Fruit fly (Drosophila melanogaster) whole organism, embryonic: ENCODE data around the gene Glut1.

Experiments
- Antp ChIP-seq: fragments of 200-800 bp; sonication (Bioruptor generic); optimal IDR thresholded peaks from 3 replicates; lab custom pipeline; 2016; ENCODE audit warnings: missing biosample characterization, missing genetic modification characterization
- Atf3 ChIP-seq: fragments of 200-800 bp; sonication (Bioruptor generic); optimal IDR thresholded peaks from 3 replicates; lab custom pipeline; 2016; ENCODE audit warnings: missing biosample characterization, missing genetic modification characterization
- C15 ChIP-seq: fragments of 200-800 bp; sonication (Bioruptor generic); IDR thresholded peaks from 3 replicates; pipeline ENCODE4 v1.3.6; 2022; ENCODE audit warnings: missing biosample characterization, missing genetic modification characterization
- CG10274 ChIP-seq: fragments of 200-800 bp; sonication (Bioruptor generic); optimal IDR thresholded peaks from 3 replicates; lab custom pipeline; 2017; ENCODE audit warnings: missing biosample characterization, mild to moderate bottlenecking, missing genetic modification characterization
- CG10462 ChIP-seq: fragments of 200-800 bp; sonication (Bioruptor generic); optimal IDR thresholded peaks from 2 replicates; lab custom pipeline; 2016; ENCODE audit warnings: missing biosample characterization, missing genetic modification characterization
- CG11560 ChIP-seq: fragments of 200-800 bp; sonication (Bioruptor generic); IDR thresholded peaks from 3 replicates; pipeline ENCODE4 v1.3.6; 2022; ENCODE audit warnings: missing biosample characterization, missing genetic modification characterization
- CG11723 ChIP-seq: fragments of 200-800 bp; sonication (Bioruptor generic); optimal IDR thresholded peaks from 2 replicates; lab custom pipeline; 2017; ENCODE audit warnings: missing biosample characterization, mild to moderate bottlenecking, missing genetic modification characterization
- CG12219 ChIP-seq: fragments of 200-800 bp; sonication (Bioruptor generic); optimal IDR thresholded peaks from 3 replicates; lab custom pipeline; 2018; ENCODE audit warnings: missing biosample characterization, mild to moderate bottlenecking, missing genetic modification characterization
- CG13624 ChIP-seq: fragments of 200-800 bp; sonication (Bioruptor generic); optimal IDR thresholded peaks from 2 replicates; lab custom pipeline; 2016; ENCODE audit warnings: missing biosample characterization, missing genetic modification characterization
- CG13775 ChIP-seq: fragments of 200-800 bp; sonication (Bioruptor generic); optimal IDR thresholded peaks from 3 replicates; lab custom pipeline; 2017; ENCODE audit warnings: missing biosample characterization, mild to moderate bottlenecking, missing genetic modification characterization
- CG14050 ChIP-seq: fragments of 200-800 bp; sonication (Bioruptor generic); IDR thresholded peaks from 3 replicates; pipeline ENCODE4 v1.3.6; 2022; ENCODE audit warnings: missing biosample characterization, missing genetic modification characterization
- CG16813 ChIP-seq: fragments of 200-800 bp; sonication (Bioruptor generic); IDR thresholded peaks from 3 replicates; pipeline ENCODE4 v1.3.6; 2022; ENCODE audit warnings: missing biosample characterization, missing genetic modification characterization; ENCODE audit not compliant: partially characterized antibody
- CG17359 ChIP-seq: fragments of 200-800 bp; sonication (Bioruptor generic); optimal IDR thresholded peaks from 3 replicates; lab custom pipeline; 2018; ENCODE audit warnings: missing biosample characterization, mild to moderate bottlenecking, missing genetic modification characterization, moderate library complexity
- CG17568 ChIP-seq: fragments of 200-800 bp; sonication (Bioruptor generic); optimal IDR thresholded peaks from 2 replicates; lab custom pipeline; 2018; ENCODE audit warnings: missing biosample characterization, mild to moderate bottlenecking, missing genetic modification characterization, moderate library complexity
- CG1792 ChIP-seq: fragments of 200-800 bp; sonication (Bioruptor generic); optimal IDR thresholded peaks from 2 replicates; lab custom pipeline; 2016; ENCODE audit warnings: missing biosample characterization, missing genetic modification characterization
- CG30403 ChIP-seq: fragments of 200-800 bp; sonication (Bioruptor generic); optimal IDR thresholded peaks from 3 replicates; lab custom pipeline; 2016; ENCODE audit warnings: missing biosample characterization, missing genetic modification characterization
- CG3065 ChIP-seq: fragments of 200-800 bp; sonication (Bioruptor generic); optimal IDR thresholded peaks from 2 replicates; lab custom pipeline; 2016; ENCODE audit warnings: missing biosample characterization, missing genetic modification characterization
- CG32767 ChIP-seq: fragments of 200-800 bp; sonication (Bioruptor generic); IDR thresholded peaks from 2 replicates; pipeline ENCODE4 v1.3.6; 2022; ENCODE audit warnings: missing biosample characterization, missing genetic modification characterization
- CG33213 ChIP-seq: fragments of 200-800 bp; sonication (Bioruptor generic); optimal IDR thresholded peaks from 3 replicates; lab custom pipeline; 2016; ENCODE audit warnings: missing biosample characterization, missing genetic modification characterization
- CG4617 ChIP-seq: fragments of 200-800 bp; sonication (Bioruptor generic); optimal IDR thresholded peaks from 3 replicates; lab custom pipeline; 2016; ENCODE audit warnings: missing biosample characterization, missing genetic modification characterization, borderline replicate concordance
- CG6272 ChIP-seq: fragments of 200-800 bp; sonication (Bioruptor generic); IDR thresholded peaks from 2 replicates; pipeline ENCODE4 v1.3.6; 2022; ENCODE audit warnings: missing biosample characterization, missing genetic modification characterization
- CG7839 ChIP-seq: fragments of 200-800 bp; sonication (Bioruptor generic); optimal IDR thresholded peaks from 3 replicates; lab custom pipeline; 2018; ENCODE audit warnings: missing biosample characterization, mild to moderate bottlenecking, missing genetic modification characterization, moderate library complexity
- CG7987 ChIP-seq: fragments of 200-800 bp; sonication (Bioruptor generic); optimal IDR thresholded peaks from 2 replicates; lab custom pipeline; 2018; ENCODE audit warnings: missing biosample characterization, mild to moderate bottlenecking, missing genetic modification characterization, moderate library complexity
- CG8388 ChIP-seq: fragments of 200-800 bp; sonication (Bioruptor generic); optimal IDR thresholded peaks from 2 replicates; lab custom pipeline; 2019; ENCODE audit warnings: missing biosample characterization, mild to moderate bottlenecking, missing genetic modification characterization, moderate library complexity
- CG9797 ChIP-seq: fragments of 200-800 bp; sonication (Bioruptor generic); optimal IDR thresholded peaks from 3 replicates; lab custom pipeline; 2018; ENCODE audit warnings: missing biosample characterization, mild to moderate bottlenecking, missing genetic modification characterization
- CkIIα-i1 ChIP-seq: fragments of 200-800 bp; sonication (Bioruptor generic); IDR thresholded peaks from 2 replicates; pipeline ENCODE4 v1.3.6; 2022; ENCODE audit warnings: missing biosample characterization, missing genetic modification characterization
- D19A ChIP-seq: fragments of 200-800 bp; optimal IDR thresholded peaks from 3 replicates; lab custom pipeline; 2019; ENCODE audit warnings: missing biosample characterization, mild to moderate bottlenecking, missing genetic modification characterization, moderate library complexity
- Dad ChIP-seq: fragments of 200-800 bp; sonication (Bioruptor generic); optimal IDR thresholded peaks from 3 replicates; lab custom pipeline; 2016; ENCODE audit warnings: missing biosample characterization, missing genetic modification characterization
- Dek ChIP-seq: fragments of 200-800 bp; sonication (Bioruptor generic); optimal IDR thresholded peaks from 3 replicates; lab custom pipeline; 2019; ENCODE audit warnings: missing biosample characterization, mild to moderate bottlenecking, missing genetic modification characterization, moderate library complexity
- Dll ChIP-seq: fragments of 200-800 bp; sonication (Bioruptor generic); IDR thresholded peaks from 4 replicates; pipeline ENCODE4 v1.3.6; 2022; ENCODE audit warnings: missing biosample characterization, missing genetic modification characterization; ENCODE audit not compliant: partially characterized antibody
- Hey ChIP-seq: fragments of 200-800 bp; sonication (Bioruptor generic); optimal IDR thresholded peaks from 3 replicates; lab custom pipeline; 2018; ENCODE audit warnings: missing biosample characterization, mild to moderate bottlenecking, missing genetic modification characterization
- Mes4 ChIP-seq: fragments of 200-800 bp; sonication (Bioruptor generic); optimal IDR thresholded peaks from 2 replicates; lab custom pipeline; 2016; ENCODE audit warnings: missing biosample characterization, missing genetic modification characterization
- Nf-YB ChIP-seq: fragments of 200-800 bp; sonication (Bioruptor generic); optimal IDR thresholded peaks from 3 replicates; lab custom pipeline; 2019; ENCODE audit warnings: missing biosample characterization, mild to moderate bottlenecking, missing genetic modification characterization, moderate library complexity
- Opbp ChIP-seq: fragments of 200-800 bp; sonication (Bioruptor generic); IDR thresholded peaks from 3 replicates; pipeline ENCODE4 v1.3.6; 2022; ENCODE audit warnings: missing biosample characterization, missing genetic modification characterization; ENCODE audit not compliant: partially characterized antibody
- Ravus ChIP-seq: fragments of 200-800 bp; sonication (Bioruptor generic); IDR thresholded peaks from 2 replicates; pipeline ENCODE4 v1.3.6; 2022; ENCODE audit warnings: missing biosample characterization, missing genetic modification characterization
- Sry-δ ChIP-seq: fragments of 200-800 bp; sonication (Bioruptor generic); optimal IDR thresholded peaks from 2 replicates; lab custom pipeline; 2016; ENCODE audit warnings: missing biosample characterization, missing genetic modification characterization
- Usf ChIP-seq: fragments of 200-800 bp; sonication (Bioruptor generic); optimal IDR thresholded peaks from 2 replicates; lab custom pipeline; 2017; ENCODE audit warnings: missing genotype, missing biosample characterization, missing genetic modification characterization
- ap ChIP-seq: fragments of 200-800 bp; sonication (Bioruptor generic); IDR thresholded peaks from 2 replicates; pipeline ENCODE4 v1.3.6; 2022; ENCODE audit warnings: missing biosample characterization, missing genetic modification characterization
- bowl ChIP-seq: fragments of 200-800 bp; sonication (Bioruptor generic); IDR thresholded peaks from 2 replicates; pipeline ENCODE4 v1.3.6; 2022; ENCODE audit warnings: missing biosample characterization, missing genetic modification characterization
- chm ChIP-seq: fragments of 200-800 bp; sonication (Bioruptor generic); IDR thresholded peaks from 2 replicates; pipeline ENCODE4 v1.3.6; 2022; ENCODE audit warnings: missing biosample characterization, missing genetic modification characterization
- fru ChIP-seq: fragments of >200 bp; optimal IDR thresholded peaks from 2 replicates; lab custom pipeline; 2017
- gcm ChIP-seq: fragments of 200-800 bp; sonication (Bioruptor generic); optimal IDR thresholded peaks from 2 replicates; lab custom pipeline; 2019; ENCODE audit warnings: missing biosample characterization, mild to moderate bottlenecking, missing genetic modification characterization, moderate library complexity
- hbn ChIP-seq: fragments of 200-800 bp; sonication (Bioruptor generic); IDR thresholded peaks from 2 replicates; pipeline ENCODE4 v1.3.6; 2022; ENCODE audit warnings: missing biosample characterization, missing genetic modification characterization; ENCODE audit not compliant: partially characterized antibody
- lola ChIP-seq, 3 experiments: fragments of >200 bp in 2 of 3; fragments of 200-800 bp in 1 of 3; sonication (Bioruptor generic) in 1 of 3; optimal IDR thresholded peaks; 2 replicates each; lab custom pipeline; 2017 to 2019; ENCODE audit warnings: missing biosample characterization in 3 of 3, missing genetic modification characterization in 3 of 3, mild to moderate bottlenecking in 1 of 3, moderate library complexity in 1 of 3
- luna ChIP-seq: fragments of 200-800 bp; sonication (Bioruptor generic); optimal IDR thresholded peaks from 2 replicates; lab custom pipeline; 2016; ENCODE audit warnings: missing biosample characterization, missing genetic modification characterization
- oc ChIP-seq: fragments of 200-800 bp; sonication (Bioruptor generic); optimal IDR thresholded peaks from 2 replicates; lab custom pipeline; 2018; ENCODE audit warnings: missing biosample characterization, mild to moderate bottlenecking, missing genetic modification characterization, moderate library complexity
- sens-2 ChIP-seq: fragments of 200-800 bp; sonication (Bioruptor generic); IDR thresholded peaks from 2 replicates; pipeline ENCODE4 v1.3.6; 2022; ENCODE audit warnings: missing biosample characterization, missing genetic modification characterization
- sr ChIP-seq: fragments of 200-800 bp; sonication (Bioruptor generic); IDR thresholded peaks from 3 replicates; pipeline ENCODE4 v1.3.6; 2022; ENCODE audit warnings: missing biosample characterization, missing genetic modification characterization
- stc ChIP-seq: fragments of 200-800 bp; sonication (Bioruptor generic); IDR thresholded peaks from 2 replicates; pipeline ENCODE4 v1.3.6; 2022; ENCODE audit warnings: missing biosample characterization, missing genetic modification characterization
- toy ChIP-seq: fragments of 200-800 bp; sonication (Bioruptor generic); IDR thresholded peaks from 2 replicates; pipeline ENCODE4 v1.3.6; 2022; ENCODE audit warnings: missing biosample characterization, missing genetic modification characterization
- usp ChIP-seq: fragments of >200 bp; optimal IDR thresholded peaks from 2 replicates; lab custom pipeline; 2017; ENCODE audit warnings: missing biosample characterization, missing genetic modification characterization

The Glut1 gene

dm6 chr3L:1032569-1032968 lies 118.7 kb downstream of the Glut1 start (continued):
- peak; percentile 25 for TF ChIP-seq Ravus (GFP tag; lab: Robert Waterston, UW)
- TF ChIP-seq Dad: peak; percentile 53
- TF ChIP-seq Antp (GFP tag; lab: Kevin White, UChicago): peak; percentile 70
- TF ChIP-seq CG11560 (tag; lab: Robert Waterston, UW): 0 out of 3 replicates have a peak, but pooled peaks have one; percentile 53
- TF ChIP-seq D19A (tag; lab: Kevin White, UChicago): peak; percentile 59
- no peak for TF ChIP-seq fru (lab: Kevin White, UChicago)
- peak; percentile 69 for TF ChIP-seq stc
- TF ChIP-seq usp (GFP tag; lab: Kevin White, UChicago): no peak
- no peak for TF ChIP-seq hbn (GFP tag; lab: Robert Waterston, UW)
- peak; percentile 54 for TF ChIP-seq CG4617 (GFP tag; lab: Kevin White, UChicago)
- no peak for TF ChIP-seq Hey (tag; lab: Kevin White, UChicago)
- TF ChIP-seq Nf-YB (GFP tag; lab: Kevin White, UChicago): peak; percentile 17
- TF ChIP-seq lola (GFP tag; optimal IDR thresholded peaks at IDR 0.05; lab: Kevin White, UChicago): peak in 1 of 3 experiments; percentile 77
- TF ChIP-seq bowl (GFP tag; lab: Robert Waterston, UW): 0 out of 2 replicates have a peak, but pooled peaks have one; percentile 53
- peak; percentile 80 for TF ChIP-seq CG8388 (GFP tag; lab: Kevin White, UChicago)
- TF ChIP-seq CG11723 (GFP tag; lab: Kevin White, UChicago): peak; percentile 63
- TF ChIP-seq CG9797: no peak
- peak; percentile 39 for TF ChIP-seq Usf (GFP tag; lab: Kevin White, UChicago)
- 0 out of 3 replicates have a peak, but pooled peaks have one; percentile 30 for TF ChIP-seq sr (GFP tag; lab: Robert Waterston, UW)
- TF ChIP-seq CG33213: peak; percentile 54
- TF ChIP-seq luna (GFP tag; lab: Kevin White, UChicago): no peak
- TF ChIP-seq CG13624 (GFP tag; lab: Kevin White, UChicago): peak; percentile 57
- no peak for TF ChIP-seq CG3065 (GFP tag; lab: Kevin White, UChicago)
- peak; percentile 33 for TF ChIP-seq CG1792
- peak; percentile 69 for TF ChIP-seq CG32767
- TF ChIP-seq CG14050: peak; percentile 77
- peak; percentile 70 for TF ChIP-seq CG30403
- peak; percentile 85 for TF ChIP-seq CG17359
- peak; percentile 82 for TF ChIP-seq CG12219 (GFP tag; lab: Kevin White, UChicago)
- TF ChIP-seq Opbp: no peak
- no peak for TF ChIP-seq CG16813
- TF ChIP-seq toy (GFP tag; lab: Robert Waterston, UW): no peak
- TF ChIP-seq CG13775 (GFP tag; lab: Kevin White, UChicago): peak; percentile 47
- TF ChIP-seq CkIIα-i1 (GFP tag; lab: Robert Waterston, UW): no peak
- TF ChIP-seq CG6272 (GFP tag; lab: Robert Waterston, UW): peak; percentile 46; the same call in 1 of the 2 replicates
- TF ChIP-seq gcm (GFP tag; lab: Kevin White, UChicago): peak; percentile 43
- peak; percentile 21 for TF ChIP-seq CG10274 (GFP tag; lab: Kevin White, UChicago)
- peak; percentile 79 for TF ChIP-seq CG7839 (tag; lab: Kevin White, UChicago)
- TF ChIP-seq Sry-δ (GFP tag; lab: Kevin White, UChicago): peak; percentile 21
- TF ChIP-seq Dek (tag; lab: Kevin White, UChicago): no peak
- peak; percentile 63 for TF ChIP-seq CG17568
- TF ChIP-seq chm (GFP tag; lab: Robert Waterston, UW): peak; percentile 79
- TF ChIP-seq Dll: no peak
- TF ChIP-seq Mes4: peak; percentile 70
- TF ChIP-seq ap (GFP tag; lab: Robert Waterston, UW): peak; percentile 71; the same call in 1 of the 2 replicates
- no peak for TF ChIP-seq C15
- peak; percentile 58 for TF ChIP-seq CG10462 (GFP tag; lab: Kevin White, UChicago)
- no peak for TF ChIP-seq CG7987 (GFP tag; lab: Kevin White, UChicago)
- TF ChIP-seq sens-2: peak; percentile 72
- peak; percentile 74 for TF ChIP-seq oc (tag; lab: Kevin White, UChicago)
- TF ChIP-seq Atf3: peak; percentile 50
